Worm (Caenorhabditis elegans) whole organism, L1 larva: ENCODE results near the gene ZK856.4.

ENCODE experiments used
- C34B4.2 ChIP-seq: sonication (generic microtip); optimal IDR thresholded peaks from 2 replicates; lab custom pipeline; 2017; ENCODE audit warnings: mild to moderate bottlenecking, missing genetic modification characterization, missing compliant biosample characterization
- Y116A8C.19 ChIP-seq: sonication (generic microtip); optimal IDR thresholded peaks from 2 replicates; lab custom pipeline; 2016; ENCODE audit warnings: missing compliant biosample characterization, missing genetic modification characterization, borderline replicate concordance
- aha-1 ChIP-seq: fragments of 150-350 bp; optimal IDR thresholded peaks from 2 replicates; lab custom pipeline; 2014; ENCODE audit warnings: missing biosample characterization, missing genetic modification characterization
- alr-1 ChIP-seq: fragments of 200-800 bp; sonication (Bioruptor generic); optimal IDR thresholded peaks from 2 replicates; lab custom pipeline; 2018; ENCODE audit warnings: borderline replicate concordance, mild to moderate bottlenecking, missing genetic modification characterization, missing compliant biosample characterization
- aly-2 ChIP-seq: fragments of 150-350 bp; optimal IDR thresholded peaks from 2 replicates; lab custom pipeline; 2014; ENCODE audit warnings: missing biosample characterization, missing genetic modification characterization
- ama-1 ChIP-seq: fragments of 150-350 bp; optimal IDR thresholded peaks from 2 replicates; lab custom pipeline; 2014
- blmp-1 ChIP-seq: fragments of 150-350 bp; optimal IDR thresholded peaks from 2 replicates; lab custom pipeline; 2014; ENCODE audit warnings: missing biosample characterization, missing genetic modification characterization
- ceh-63 ChIP-seq: fragments of 200-800 bp; sonication (Bioruptor generic); optimal IDR thresholded peaks from 2 replicates; lab custom pipeline; 2018; ENCODE audit warnings: mild to moderate bottlenecking, missing genetic modification characterization, missing compliant biosample characterization
- ceh-88 ChIP-seq: fragments of 200-800 bp; sonication (Bioruptor generic); IDR thresholded peaks from 2 replicates; pipeline ENCODE4 v1.3.6; 2022; ENCODE audit warnings: missing genetic modification characterization, missing compliant biosample characterization
- ces-1 ChIP-seq: fragments of 150-350 bp; optimal IDR thresholded peaks from 2 replicates; lab custom pipeline; 2014; ENCODE audit warnings: missing biosample characterization, missing genetic modification reagents, missing genetic modification characterization
- dpl-1 ChIP-seq, 3 experiments: fragments of 150-350 bp in 2 of 3; sonication (generic microtip) in 1 of 3; optimal IDR thresholded peaks; 2 replicates each; lab custom pipeline; 2014 to 2017; ENCODE audit warnings: missing biosample characterization in 3 of 3, missing genetic modification characterization in 3 of 3, missing genetic modification reagents in 3 of 3
- efl-1 ChIP-seq, 4 experiments: fragments of 150-350 bp; optimal IDR thresholded peaks in 3 of 4; peaks in 1 of 4; 1 replicate in 1 of 4; 2 replicates in 3 of 4; lab custom pipeline; 2014; ENCODE audit warnings: missing biosample characterization in 2 of 4, missing genetic modification characterization in 2 of 4, missing genetic modification reagents in 2 of 4
- egl-13 ChIP-seq: sonication (generic microtip); optimal IDR thresholded peaks from 2 replicates; lab custom pipeline; 2016; ENCODE audit warnings: missing genotype, missing genetic modification reagents, missing genetic modification characterization, missing compliant biosample characterization
- elt-2 ChIP-seq: sonication (generic microtip); optimal IDR thresholded peaks from 2 replicates; lab custom pipeline; 2016; ENCODE audit warnings: missing genetic modification characterization, mild to moderate bottlenecking, inconsistent platforms, missing compliant biosample characterization, missing genetic modification reagents
- elt-3 ChIP-seq, 6 experiments: fragments of 150-350 bp in 1 of 6; sonication (generic microtip); optimal IDR thresholded peaks; 2 replicates each; lab custom pipeline; 2017 to 2018; ENCODE audit warnings: missing biosample characterization in 6 of 6, missing genetic modification characterization in 6 of 6, inconsistent platforms in 1 of 6
- fos-1 ChIP-seq: fragments of 150-350 bp; optimal IDR thresholded peaks from 2 replicates; lab custom pipeline; 2014; ENCODE audit warnings: missing biosample characterization, missing genetic modification characterization
- irx-1 ChIP-seq: sonication (generic microtip); optimal IDR thresholded peaks from 2 replicates; lab custom pipeline; 2016; ENCODE audit warnings: missing genetic modification characterization, missing compliant biosample characterization
- isw-1 ChIP-seq: fragments of 200-800 bp; sonication (Bioruptor generic); IDR thresholded peaks from 2 replicates; pipeline ENCODE4 v1.3.6; 2022; ENCODE audit warnings: missing genetic modification characterization, missing compliant biosample characterization
- jun-1 ChIP-seq: fragments of 150-350 bp; optimal IDR thresholded peaks from 2 replicates; lab custom pipeline; 2014; ENCODE audit warnings: missing biosample characterization, missing genetic modification reagents, missing genetic modification characterization
- lin-14 ChIP-seq: fragments of 200-800 bp; sonication (Bioruptor generic); optimal IDR thresholded peaks from 2 replicates; lab custom pipeline; 2018; ENCODE audit warnings: mild to moderate bottlenecking, missing genetic modification characterization, moderate library complexity, missing compliant biosample characterization
- lin-15B ChIP-seq: fragments of 150-350 bp; sonication (generic microtip); optimal IDR thresholded peaks from 3 replicates; lab custom pipeline; 2014; ENCODE audit warnings: missing biosample characterization, missing genetic modification characterization
- lin-35 ChIP-seq, 2 experiments: fragments of 150-350 bp; optimal IDR thresholded peaks; 2 replicates each; lab custom pipeline; 2014; ENCODE audit warnings: missing biosample characterization in 2 of 2, missing genetic modification characterization in 2 of 2, missing genetic modification reagents in 2 of 2
- lin-39 ChIP-seq: fragments of 150-350 bp; optimal IDR thresholded peaks from 2 replicates; lab custom pipeline; 2014; ENCODE audit warnings: missing biosample characterization, missing genetic modification reagents, missing genetic modification characterization
- lir-3 ChIP-seq: sonication (generic microtip); optimal IDR thresholded peaks from 2 replicates; lab custom pipeline; 2016; ENCODE audit warnings: mild to moderate bottlenecking, missing genetic modification characterization, moderate library complexity, missing compliant biosample characterization; ENCODE audit not compliant: poor library complexity
- lsy-2 ChIP-seq, 2 experiments: fragments of 150-350 bp; optimal IDR thresholded peaks; 2 replicates each; lab custom pipeline; 2014; ENCODE audit warnings: missing biosample characterization in 2 of 2, missing genetic modification characterization in 2 of 2
- mdl-1 ChIP-seq, 2 experiments: fragments of 150-350 bp; optimal IDR thresholded peaks; 2 replicates each; lab custom pipeline; 2014 to 2017; ENCODE audit warnings: missing biosample characterization in 2 of 2, missing genetic modification characterization in 2 of 2, inconsistent platforms in 1 of 2
- mep-1 ChIP-seq: fragments of 150-350 bp; optimal IDR thresholded peaks from 2 replicates; lab custom pipeline; 2014; ENCODE audit warnings: missing biosample characterization, missing genetic modification characterization
- nhr-11 ChIP-seq: fragments of 150-350 bp; optimal IDR thresholded peaks from 2 replicates; lab custom pipeline; 2014; ENCODE audit warnings: missing biosample characterization, missing genetic modification characterization
- nhr-12 ChIP-seq: sonication (generic microtip); optimal IDR thresholded peaks from 2 replicates; lab custom pipeline; 2017; ENCODE audit warnings: missing biosample characterization, missing genetic modification characterization
- nhr-19 ChIP-seq: fragments of 200-800 bp; sonication (Bioruptor generic); conservative IDR thresholded peaks from 2 replicates; pipeline ENCODE4 v1.3.6; 2022; ENCODE audit warnings: missing genetic modification characterization, missing compliant biosample characterization
- nhr-20 ChIP-seq: sonication (generic microtip); optimal IDR thresholded peaks from 2 replicates; lab custom pipeline; 2016; ENCODE audit warnings: mild to moderate bottlenecking, missing genetic modification characterization, missing compliant biosample characterization
- nhr-71 ChIP-seq: sonication (generic microtip); optimal IDR thresholded peaks from 2 replicates; lab custom pipeline; 2016; ENCODE audit warnings: mild to moderate bottlenecking, missing genetic modification characterization, moderate library complexity, missing compliant biosample characterization
- nhr-90 ChIP-seq: sonication (generic microtip); optimal IDR thresholded peaks from 2 replicates; lab custom pipeline; 2016; ENCODE audit warnings: mild to moderate bottlenecking, missing genetic modification characterization, missing compliant biosample characterization; ENCODE audit not compliant: poor library complexity
- pag-3 ChIP-seq: sonication (generic microtip); optimal IDR thresholded peaks from 2 replicates; lab custom pipeline; 2017; ENCODE audit warnings: missing genetic modification characterization, mild to moderate bottlenecking, missing compliant biosample characterization, antibody characterized with exemption, borderline replicate concordance; ENCODE audit not compliant: insufficient read depth
- sup-37 ChIP-seq: fragments of 200-800 bp; sonication (Bioruptor generic); optimal IDR thresholded peaks from 2 replicates; lab custom pipeline; 2018; ENCODE audit warnings: mild to moderate bottlenecking, missing genetic modification characterization, missing compliant biosample characterization
- swsn-7 ChIP-seq: sonication (generic microtip); optimal IDR thresholded peaks from 2 replicates; lab custom pipeline; 2016; ENCODE audit warnings: missing genetic modification characterization, missing compliant biosample characterization
- tbx-2 ChIP-seq: sonication (generic microtip); optimal IDR thresholded peaks from 2 replicates; lab custom pipeline; 2016; ENCODE audit warnings: missing genetic modification characterization, missing compliant biosample characterization
- tlp-1 ChIP-seq: fragments of 150-350 bp; optimal IDR thresholded peaks from 2 replicates; lab custom pipeline; 2014; ENCODE audit warnings: missing biosample characterization, missing genetic modification characterization
- unc-98 ChIP-seq: fragments of 200-800 bp; sonication (Bioruptor generic); IDR thresholded peaks from 2 replicates; pipeline ENCODE4 v1.3.6; 2022; ENCODE audit warnings: missing genetic modification characterization, missing compliant biosample characterization
- vab-15 ChIP-seq: sonication (generic microtip); optimal IDR thresholded peaks from 2 replicates; lab custom pipeline; 2017; ENCODE audit warnings: missing genotype, mild to moderate bottlenecking, missing genetic modification characterization, missing compliant biosample characterization
- zag-1 ChIP-seq: fragments of 150-350 bp; optimal IDR thresholded peaks from 2 replicates; lab custom pipeline; 2014; ENCODE audit warnings: missing biosample characterization, missing genetic modification characterization
- ztf-11 ChIP-seq, 2 experiments: sonication (generic microtip); optimal IDR thresholded peaks; 2 replicates each; lab custom pipeline; 2016 to 2017; ENCODE audit warnings: missing genetic modification characterization in 2 of 2, missing biosample characterization in 1 of 2, missing compliant biosample characterization in 1 of 2

ZK856.4 gene

DNA sequence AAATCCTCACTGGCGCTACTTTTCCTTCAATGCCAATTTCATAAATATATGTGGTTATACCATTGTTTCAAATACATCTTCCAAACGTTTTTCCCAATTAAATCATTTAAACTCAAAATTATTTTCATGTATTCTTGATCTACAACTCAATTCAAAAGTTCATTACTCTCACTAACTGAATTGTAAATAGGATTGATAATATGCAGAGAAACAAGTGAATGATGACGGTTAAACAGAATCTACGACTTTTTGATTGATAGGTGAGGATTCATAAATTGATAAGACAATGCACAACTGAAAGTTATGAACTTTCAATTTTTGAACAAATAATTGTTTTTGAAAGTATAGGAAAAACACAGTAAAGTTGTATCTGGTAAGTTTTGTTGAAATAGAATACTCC, 8.2 kb downstream of the ZK856.4 start:
- no peak for TF ChIP-seq aha-1 (tag; lab: Kevin White, UChicago)
- TF ChIP-seq aly-2 (tag; lab: Kevin White, UChicago) = no peak
- no peak for TF ChIP-seq pag-3 (tag; lab: Kevin White, UChicago)

- TF ChIP-seq lsy-2 (tag; optimal IDR thresholded peaks at IDR 0.05; lab: Kevin White, UChicago) (no peak), sup-37 (GFP tag; lab: Kevin White, UChicago) (no peak), mdl-1 (tag; optimal IDR thresholded peaks at IDR 0.05; lab: Kevin White, UChicago) (no peak), vab-15 (no peak), lin-39 (tag; lab: Kevin White, UChicago) (no peak), tlp-1 (no peak), elt-2 (tag; lab: Kevin White, UChicago) (no peak), nhr-19 (no peak)
Measured at ce11 chrV:10198386-10198785, 15.3 kb downstream of the ZK856.4 start, which contains the start of gene ZK856.6. TSS of gene ZK856.6 (plus strand) at chrV:10198686.

DNA sequence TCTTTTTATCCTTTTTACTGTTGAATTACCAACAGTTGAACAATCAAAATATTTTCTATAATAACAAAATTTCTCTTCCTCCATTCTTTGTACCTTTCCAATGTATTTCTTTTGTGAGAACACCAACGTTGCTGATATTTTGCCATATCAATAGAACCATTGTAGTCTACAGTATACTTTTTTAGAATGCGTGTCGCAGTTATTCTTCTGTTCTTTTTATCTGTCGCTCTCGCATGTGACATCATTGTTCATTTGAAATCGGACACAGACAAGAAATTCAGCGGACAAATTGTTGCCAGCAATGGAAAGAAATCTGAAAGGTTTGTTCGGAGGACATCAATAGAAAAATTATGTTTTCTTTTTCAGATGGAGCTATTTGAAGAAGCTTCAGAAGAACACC, 18.8 kb downstream of the ZK856.4 start, which contains the start of gene ZK856.7:
ZK856.7 (plus strand) TSS at position 186 of the 400 bp plus-strand sequence.
- TF ChIP-seq tbx-2 (tag; lab: Kevin White, UChicago) = no peak
- TF ChIP-seq nhr-20 (tag; lab: Kevin White, UChicago) = peak; percentile 16
- peak; percentile 9 for TF ChIP-seq blmp-1 (tag; lab: Kevin White, UChicago)
- no peak for TF ChIP-seq alr-1 (tag; lab: Kevin White, UChicago)
- TF ChIP-seq, all 84 proteins: peak for 2

DNA sequence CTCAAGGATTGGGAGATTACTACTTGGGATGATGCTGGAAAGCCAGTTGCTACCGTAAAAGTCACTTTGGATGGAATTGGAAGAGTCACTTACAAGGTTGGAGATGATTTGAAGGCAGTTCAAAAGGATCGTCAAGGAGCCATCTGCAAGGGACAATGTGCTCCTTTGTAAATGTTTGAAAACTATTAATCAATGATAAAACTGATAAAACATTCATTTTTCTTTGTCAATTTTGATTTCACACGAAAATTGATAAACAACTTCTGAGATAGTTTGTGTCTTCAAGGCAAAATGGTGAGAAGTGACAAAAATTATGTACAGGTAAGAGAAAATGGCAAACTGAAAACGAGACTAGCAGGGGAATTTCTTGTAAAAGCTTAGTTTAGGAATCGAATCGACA, 19.3 kb downstream of the ZK856.4 start:
- TF ChIP-seq egl-13 (tag; lab: Kevin White, UChicago) (no peak), ama-1 (lab: Kevin White, UChicago) (no peak), efl-1 (optimal IDR thresholded peaks at IDR 0.05; lab: Kevin White, UChicago) (no peak), efl-1 (GFP tag; optimal IDR thresholded peaks at IDR 0.05 in 1 of 2; lab: Kevin White, UChicago) (peak in 1 of 2 experiments; percentile 91), elt-2 (tag; lab: Kevin White, UChicago) (peak; percentile 15), dpl-1 (GFP tag; optimal IDR thresholded peaks at IDR 0.05; lab: Kevin White, UChicago) (no peak), aly-2 (tag; lab: Kevin White, UChicago) (no peak), pag-3 (tag; lab: Kevin White, UChicago) (no peak), unc-98 (GFP tag; lab: Robert Waterston, UW) (no peak), ceh-88 (GFP tag; lab: Robert Waterston, UW) (no peak)

DNA sequence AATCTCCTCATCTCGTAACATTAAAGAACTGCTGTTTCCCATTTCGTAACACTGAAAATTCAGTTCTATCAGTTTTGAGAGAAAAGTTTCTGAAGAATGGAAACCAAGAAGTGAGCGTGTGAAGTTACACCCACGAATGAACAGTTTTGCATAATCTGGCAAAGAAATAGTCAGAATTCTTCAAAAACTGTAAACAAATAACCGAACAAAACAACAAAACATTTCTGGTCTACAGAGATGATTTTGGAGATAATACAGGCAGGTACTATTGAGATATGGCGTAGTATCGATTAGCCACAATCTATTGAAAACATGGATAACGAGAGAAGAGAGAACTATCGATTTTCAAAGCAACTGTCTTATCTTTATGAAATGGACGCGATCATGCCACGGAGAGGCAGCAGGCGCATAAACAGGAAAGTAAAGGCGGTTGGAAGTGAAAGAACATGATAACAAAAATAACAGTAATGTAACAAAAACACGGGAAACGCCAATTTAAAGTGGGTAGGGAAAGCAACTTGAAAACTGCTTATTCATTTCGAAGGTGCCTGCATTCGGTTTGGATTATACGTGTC, 20.4 kb downstream of the ZK856.4 start, which contains the start of gene chpf-1:
chpf-1 (minus strand) TSS at position 51 of the 575 bp plus-strand sequence.
- TF ChIP-seq nhr-11 (tag; lab: Kevin White, UChicago) = no peak
- TF ChIP-seq elt-3 (tag; optimal IDR thresholded peaks at IDR 0.05; lab: Kevin White, UChicago) = peak in 1 of 6 experiments; percentile 80
- no peak for TF ChIP-seq swsn-7 (tag; lab: Kevin White, UChicago)
- peak; percentile 38 for TF ChIP-seq lin-14 (GFP tag; lab: Kevin White, UChicago)
- TF ChIP-seq lir-3 = no peak
- no peak for TF ChIP-seq isw-1
- TF ChIP-seq C34B4.2 = no peak
- TF ChIP-seq mep-1 (tag; lab: Kevin White, UChicago) = peak; percentile 20
- no peak for TF ChIP-seq vab-15
- TF ChIP-seq nhr-71 (tag; lab: Kevin White, UChicago) = peak; percentile 31
- no peak for TF ChIP-seq ztf-11 (tag; optimal IDR thresholded peaks at IDR 0.05; lab: Kevin White, UChicago)
- TF ChIP-seq sup-37 (GFP tag; lab: Kevin White, UChicago) = no peak
- TF ChIP-seq nhr-20 (tag; lab: Kevin White, UChicago) = peak; percentile 11
- no peak for TF ChIP-seq irx-1
- TF ChIP-seq jun-1 (tag; lab: Kevin White, UChicago) = no peak
- TF ChIP-seq nhr-90 (tag; lab: Kevin White, UChicago) = no peak
- TF ChIP-seq aha-1 (tag; lab: Kevin White, UChicago) = no peak
- no peak for TF ChIP-seq zag-1
- no peak for TF ChIP-seq Y116A8C.19 (tag; lab: Kevin White, UChicago)
- TF ChIP-seq nhr-12 (tag; lab: Kevin White, UChicago) = no peak
- peak in 1 of 2 experiments; percentile 58 for TF ChIP-seq lin-35 (GFP tag; optimal IDR thresholded peaks at IDR 0.05; lab: Kevin White, UChicago)
- no peak for TF ChIP-seq lin-15B
- TF ChIP-seq ceh-63 = no peak
- no peak for TF ChIP-seq ces-1 (GFP tag; lab: Kevin White, UChicago)
- TF ChIP-seq fos-1 (tag; lab: Kevin White, UChicago) = no peak
